Fruit fly (Drosophila melanogaster): ENCODE data around the gene Cp36.
A peak's percentile ranks its signal among the peaks of the same experiment; 100 is the strongest.

The Cp36 gene

dm6 chrX:8491452-8492046 is 12.4 kb downstream of the Cp36 start:
- TF ChIP-seq bab1 (GFP tag; optimal IDR thresholded peaks at IDR 0.05) (peak; percentile 95), toe (GFP tag; optimal IDR thresholded peaks at IDR 0.05) (no peak), CG1620 (GFP tag; optimal IDR thresholded peaks at IDR 0.05) (peak; percentile 31), CG14711 (tag; optimal IDR thresholded peaks at IDR 0.05) (no peak), cnc (optimal IDR thresholded peaks at IDR 0.05) (no peak)

dm6 chrX:8492849-8493248 is 13.7 kb downstream of the Cp36 start:
- TF ChIP-seq CG1620 (GFP tag; optimal IDR thresholded peaks at IDR 0.05) (peak; percentile 58), pad (GFP tag; optimal IDR thresholded peaks at IDR 0.05) (peak; percentile 58), CG7045 (GFP tag; optimal IDR thresholded peaks at IDR 0.05) (peak; percentile 67), CG12768 (GFP tag; optimal IDR thresholded peaks at IDR 0.05) (no peak), CG33017 (tag; optimal IDR thresholded peaks at IDR 0.05) (peak; percentile 22), Mnt (GFP tag; optimal IDR thresholded peaks at IDR 0.05) (no peak), Hr96 (GFP tag; optimal IDR thresholded peaks at IDR 0.05) (no peak), tj (GFP tag; optimal IDR thresholded peaks at IDR 0.05) (peak; percentile 47), CG14711 (tag; optimal IDR thresholded peaks at IDR 0.05) (peak; percentile 82), Crg-1 (GFP tag; optimal IDR thresholded peaks at IDR 0.05) (peak; percentile 68), toe (GFP tag; optimal IDR thresholded peaks at IDR 0.05) (no peak), CG11617 (GFP tag; optimal IDR thresholded peaks at IDR 0.05) (peak; percentile 36), bab1 (GFP tag; optimal IDR thresholded peaks at IDR 0.05) (peak; percentile 99), CG7101 (tag; optimal IDR thresholded peaks at IDR 0.05) (peak; percentile 80)

- TF ChIP-seq ovo (GFP tag; optimal IDR thresholded peaks at IDR 0.05) (peak; percentile 21), cic (GFP tag; optimal IDR thresholded peaks at IDR 0.05) (no peak), kay (GFP tag; ENCODE audit: borderline replicate concordance) (no peak), CG33017 (tag; optimal IDR thresholded peaks at IDR 0.05) (no peak), Hr96 (GFP tag; optimal IDR thresholded peaks at IDR 0.05) (no peak), CG7045 (GFP tag; optimal IDR thresholded peaks at IDR 0.05) (no peak), CG11617 (GFP tag; optimal IDR thresholded peaks at IDR 0.05) (no peak), Crg-1 (GFP tag; optimal IDR thresholded peaks at IDR 0.05) (no peak), tj (GFP tag; optimal IDR thresholded peaks at IDR 0.05) (no peak), CG7101 (tag; optimal IDR thresholded peaks at IDR 0.05) (peak; percentile 12), bab1 (GFP tag; optimal IDR thresholded peaks at IDR 0.05) (peak; percentile 60)
These were observed 14.4 kb downstream of the Cp36 start for dm6 chrX:8493473-8493872.

- TF ChIP-seq CG7045 (GFP tag; optimal IDR thresholded peaks at IDR 0.05) (no peak), cic (GFP tag; optimal IDR thresholded peaks at IDR 0.05) (peak; percentile 4)
These were observed 17.2 kb downstream of the Cp36 start for dm6 chrX:8496362-8496761.

dm6 chrX:8497604-8498232 is 18.6 kb downstream of the Cp36 start:
- peak; percentile 1 for TF ChIP-seq CG7101 (tag; optimal IDR thresholded peaks at IDR 0.05)
- no peak for TF ChIP-seq cnc (optimal IDR thresholded peaks at IDR 0.05)

dm6 chrX:8499151-8499550 is 20.0 kb downstream of the Cp36 start:
- no peak for TF ChIP-seq cic (GFP tag; optimal IDR thresholded peaks at IDR 0.05)
- no peak for TF ChIP-seq CG12768 (GFP tag; optimal IDR thresholded peaks at IDR 0.05)

- no peak for TF ChIP-seq ovo (GFP tag; optimal IDR thresholded peaks at IDR 0.05)
- no peak for TF ChIP-seq CG14711 (tag; optimal IDR thresholded peaks at IDR 0.05)
- TF ChIP-seq CG7101 (tag; optimal IDR thresholded peaks at IDR 0.05): no peak
- TF ChIP-seq CG12768 (GFP tag; optimal IDR thresholded peaks at IDR 0.05): no peak
- no peak for TF ChIP-seq pad (GFP tag; optimal IDR thresholded peaks at IDR 0.05)
- TF ChIP-seq Crg-1 (GFP tag; optimal IDR thresholded peaks at IDR 0.05): no peak
- no peak for TF ChIP-seq Hr96 (GFP tag; optimal IDR thresholded peaks at IDR 0.05)
- no peak for TF ChIP-seq CG7045 (GFP tag; optimal IDR thresholded peaks at IDR 0.05)
- no peak for TF ChIP-seq Mnt (GFP tag; optimal IDR thresholded peaks at IDR 0.05)
- no peak for TF ChIP-seq cic (GFP tag; optimal IDR thresholded peaks at IDR 0.05)
- no peak for TF ChIP-seq bab1 (GFP tag; optimal IDR thresholded peaks at IDR 0.05)
- TF ChIP-seq kay (GFP tag; ENCODE audit: borderline replicate concordance): no peak
These were observed 22.3 kb downstream of the Cp36 start for dm6 chrX:8501374-8501773.

dm6 chrX:8502053-8502452 is 22.9 kb downstream of the Cp36 start:
- TF ChIP-seq Clk (GFP tag; optimal IDR thresholded peaks at IDR 0.05) (no peak), pad (GFP tag; optimal IDR thresholded peaks at IDR 0.05) (no peak), CG12768 (GFP tag; optimal IDR thresholded peaks at IDR 0.05) (no peak), cnc (optimal IDR thresholded peaks at IDR 0.05) (no peak), cic (GFP tag; optimal IDR thresholded peaks at IDR 0.05) (peak; percentile 38)
